Worm (Caenorhabditis elegans): Measurements from ENCODE around the gene sqv-2.

- no peak for TF ChIP-seq nhr-77 (tag; optimal IDR thresholded peaks at IDR 0.05)
- TF ChIP-seq ama-1 (optimal IDR thresholded peaks at IDR 0.05) = no peak
Measured at ce11 chrII:2866541-2867124, 27.6 kb downstream of the sqv-2 start, which contains the start of the genes Y110A2AL.9 and Y110A2AL.3.

Data from whole organism, L3 larva.